Worm (Caenorhabditis elegans) whole organism, late embryonic: ENCODE measurements around the gene F13H8.3.

Source experiments
- C08G9.2 ChIP-seq: sonication (generic microtip); optimal IDR thresholded peaks from 2 replicates; lab custom pipeline; 2016; ENCODE audit warnings: mild to moderate bottlenecking, missing genetic modification characterization, moderate library complexity, missing compliant biosample characterization
- K02D7.2 ChIP-seq: sonication (generic microtip); optimal IDR thresholded peaks from 2 replicates; lab custom pipeline; 2017; ENCODE audit warnings: mild to moderate bottlenecking, missing genetic modification characterization, missing compliant biosample characterization
- K09A11.1 ChIP-seq: sonication (generic microtip); optimal IDR thresholded peaks from 2 replicates; lab custom pipeline; 2017; ENCODE audit warnings: antibody characterized with exemption, mild to moderate bottlenecking, missing genetic modification characterization, missing compliant biosample characterization; ENCODE audit not compliant: insufficient read depth
- T23F11.4 ChIP-seq: fragments of 200-800 bp; sonication (Bioruptor generic); optimal IDR thresholded peaks from 2 replicates; lab custom pipeline; 2018; ENCODE audit warnings: mild to moderate bottlenecking, missing genetic modification characterization, missing compliant biosample characterization
- ahr-1 ChIP-seq: sonication (generic microtip); optimal IDR thresholded peaks from 2 replicates; lab custom pipeline; 2016; ENCODE audit warnings: missing genetic modification characterization, missing compliant biosample characterization
- ama-1 ChIP-seq: fragments of 150-350 bp; optimal IDR thresholded peaks from 2 replicates; lab custom pipeline; 2014
- ceh-14 ChIP-seq: sonication (generic microtip); optimal IDR thresholded peaks from 2 replicates; lab custom pipeline; 2016; ENCODE audit warnings: missing genotype, missing genetic modification characterization, missing compliant biosample characterization
- ceh-18 ChIP-seq: sonication (generic microtip); optimal IDR thresholded peaks from 2 replicates; lab custom pipeline; 2016; ENCODE audit warnings: missing genetic modification characterization, missing compliant biosample characterization
- ceh-19 ChIP-seq: fragments of 200-800 bp; sonication (Bioruptor generic); optimal IDR thresholded peaks from 2 replicates; lab custom pipeline; 2018; ENCODE audit warnings: mild to moderate bottlenecking, missing genetic modification characterization, missing compliant biosample characterization
- ceh-24 ChIP-seq: sonication (generic microtip); optimal IDR thresholded peaks from 2 replicates; lab custom pipeline; 2016; ENCODE audit warnings: mild to moderate bottlenecking, missing genetic modification characterization, missing compliant biosample characterization
- ceh-45 ChIP-seq: fragments of 200-800 bp; sonication (Bioruptor generic); IDR thresholded peaks from 2 replicates; pipeline ENCODE4 v1.3.6; 2022; ENCODE audit warnings: missing genetic modification reagents, missing genetic modification characterization, missing compliant biosample characterization
- ceh-48 ChIP-seq: sonication (generic microtip); optimal IDR thresholded peaks from 2 replicates; lab custom pipeline; 2016; ENCODE audit warnings: missing genetic modification characterization, inconsistent platforms, missing compliant biosample characterization
- ceh-9 ChIP-seq: sonication (generic microtip); optimal IDR thresholded peaks from 2 replicates; lab custom pipeline; 2016; ENCODE audit warnings: mild to moderate bottlenecking, missing genetic modification characterization, inconsistent platforms, missing compliant biosample characterization
- ets-4 ChIP-seq: sonication (generic microtip); optimal IDR thresholded peaks from 2 replicates; lab custom pipeline; 2016; ENCODE audit warnings: missing genetic modification characterization, missing compliant biosample characterization
- fkh-10 ChIP-seq: fragments of 150-350 bp; optimal IDR thresholded peaks from 2 replicates; lab custom pipeline; 2014; ENCODE audit warnings: missing biosample characterization, missing genetic modification reagents, missing genetic modification characterization
- gmeb-2 ChIP-seq: sonication (generic microtip); optimal IDR thresholded peaks from 2 replicates; lab custom pipeline; 2016; ENCODE audit warnings: missing genetic modification characterization, inconsistent platforms, missing compliant biosample characterization
- hlh-13 ChIP-seq: fragments of 200-800 bp; sonication (Bioruptor generic); optimal IDR thresholded peaks from 2 replicates; lab custom pipeline; 2018; ENCODE audit warnings: mild to moderate bottlenecking, missing genetic modification characterization, missing compliant biosample characterization
- hlh-30 ChIP-seq: sonication (generic microtip); optimal IDR thresholded peaks from 2 replicates; lab custom pipeline; 2017; ENCODE audit warnings: antibody characterized with exemption, missing genetic modification characterization, missing compliant biosample characterization; ENCODE audit not compliant: insufficient read depth
- hlh-8 ChIP-seq: sonication (generic microtip); optimal IDR thresholded peaks from 2 replicates; lab custom pipeline; 2016; ENCODE audit warnings: missing genotype, missing genetic modification characterization, missing compliant biosample characterization
- lin-11 ChIP-seq: fragments of 200-800 bp; sonication (Bioruptor generic); optimal IDR thresholded peaks from 2 replicates; lab custom pipeline; 2018; ENCODE audit warnings: mild to moderate bottlenecking, missing genetic modification characterization, missing compliant biosample characterization
- mec-3 ChIP-seq: sonication (generic microtip); optimal IDR thresholded peaks from 2 replicates; lab custom pipeline; 2016; ENCODE audit warnings: borderline replicate concordance, missing genetic modification characterization, missing compliant biosample characterization
- nfya-1 ChIP-seq: sonication (generic microtip); optimal IDR thresholded peaks from 2 replicates; lab custom pipeline; 2017; ENCODE audit warnings: missing genetic modification characterization, mild to moderate bottlenecking, missing compliant biosample characterization, antibody characterized with exemption, moderate library complexity
- npax-4 ChIP-seq: sonication (generic microtip); optimal IDR thresholded peaks from 2 replicates; lab custom pipeline; 2016; ENCODE audit warnings: missing genetic modification characterization, missing compliant biosample characterization
- pat-9 ChIP-seq: fragments of 200-800 bp; sonication (Bioruptor generic); optimal IDR thresholded peaks from 2 replicates; lab custom pipeline; 2018; ENCODE audit warnings: mild to moderate bottlenecking, missing genetic modification characterization, moderate library complexity, missing compliant biosample characterization
- pax-1 ChIP-seq: fragments of 150-350 bp; optimal IDR thresholded peaks from 2 replicates; lab custom pipeline; 2014; ENCODE audit warnings: missing biosample characterization, missing genetic modification characterization
- pha-4 ChIP-seq: fragments of 150-350 bp; optimal IDR thresholded peaks from 2 replicates; lab custom pipeline; 2018; ENCODE audit warnings: missing biosample characterization, missing genetic modification reagents, missing genetic modification characterization
- pqm-1 ChIP-seq: sonication (generic microtip); optimal IDR thresholded peaks from 2 replicates; lab custom pipeline; 2016; ENCODE audit warnings: missing genetic modification characterization, missing compliant biosample characterization
- pros-1 ChIP-seq: fragments of 150-350 bp; optimal IDR thresholded peaks from 2 replicates; lab custom pipeline; 2014; ENCODE audit warnings: missing biosample characterization, missing genetic modification reagents, missing genetic modification characterization
- ref-2 ChIP-seq: sonication (generic microtip); optimal IDR thresholded peaks from 2 replicates; lab custom pipeline; 2016; ENCODE audit warnings: missing genetic modification characterization, missing compliant biosample characterization
- sox-2 ChIP-seq: fragments of 200-800 bp; sonication (Bioruptor generic); IDR thresholded peaks from 2 replicates; pipeline ENCODE4 v1.3.6; 2022; ENCODE audit warnings: missing genetic modification reagents, missing genetic modification characterization, missing compliant biosample characterization
- tbx-2 ChIP-seq: sonication (generic microtip); optimal IDR thresholded peaks from 2 replicates; lab custom pipeline; 2016; ENCODE audit warnings: missing genetic modification characterization, missing compliant biosample characterization
- tbx-7 ChIP-seq: sonication (generic microtip); optimal IDR thresholded peaks from 2 replicates; lab custom pipeline; 2016; ENCODE audit warnings: missing genotype, missing genetic modification characterization, missing compliant biosample characterization
- ttx-3 ChIP-seq: sonication (generic microtip); optimal IDR thresholded peaks from 2 replicates; lab custom pipeline; 2016; ENCODE audit warnings: missing genetic modification reagents, missing genetic modification characterization, missing compliant biosample characterization
- unc-3 ChIP-seq, 2 experiments: fragments of 200-800 bp in 1 of 2; sonication (Bioruptor generic) in 1 of 2; sonication (generic microtip) in 1 of 2; conservative IDR thresholded peaks in 1 of 2; optimal IDR thresholded peaks in 1 of 2; 2 replicates each; pipeline versions ENCODE4 v1.3.6 to Lab custom; 2016 to 2022; ENCODE audit warnings: missing compliant biosample characterization in 2 of 2, missing genetic modification characterization in 2 of 2, missing genetic modification reagents in 1 of 2

Gene F13H8.3

ce11 chrII:6263685-6264084 lies at the start of gene F13H8.3:
Gene F13H8.3 (plus strand): TSS chrII:6263985.
- TF ChIP-seq mec-3: no peak
- no peak for TF ChIP-seq pat-9 (tag; lab: Kevin White, UChicago)
- no peak for TF ChIP-seq fkh-10 (GFP tag; lab: Kevin White, UChicago)
- TF ChIP-seq hlh-13: no peak
- TF ChIP-seq unc-3 (GFP tag; conservative IDR thresholded peaks at IDR 0.05; lab: Robert Waterston, UW): no peak
- no peak for TF ChIP-seq unc-3 (tag; optimal IDR thresholded peaks at IDR 0.05; lab: Kevin White, UChicago)
- no peak for TF ChIP-seq pros-1 (tag; lab: Kevin White, UChicago)
- no peak for TF ChIP-seq pqm-1 (tag; lab: Kevin White, UChicago)
- TF ChIP-seq nfya-1 (tag; lab: Kevin White, UChicago): no peak
- TF ChIP-seq ttx-3: no peak
- TF ChIP-seq K09A11.1 (tag; lab: Kevin White, UChicago): no peak
- no peak for TF ChIP-seq ets-4 (tag; lab: Kevin White, UChicago)
- no peak for TF ChIP-seq lin-11 (tag; lab: Kevin White, UChicago)
- TF ChIP-seq ceh-24 (tag; lab: Kevin White, UChicago): no peak
- TF ChIP-seq npax-4 (tag; lab: Kevin White, UChicago): no peak
- TF ChIP-seq tbx-7 (tag; lab: Kevin White, UChicago): no peak
- TF ChIP-seq ahr-1 (tag; lab: Kevin White, UChicago): no peak
- TF ChIP-seq, all 69 proteins: peak for 0

- no peak for TF ChIP-seq tbx-7 (tag; lab: Kevin White, UChicago)
These were observed 44.4 kb upstream of the F13H8.3 start, which contains the start of gene mks-2 for ce11 chrII:6219346-6219745. Gene mks-2 (minus strand): TSS chrII:6219446.

- TF ChIP-seq ahr-1 (tag; lab: Kevin White, UChicago) (no peak), pros-1 (tag; lab: Kevin White, UChicago) (no peak), pat-9 (tag; lab: Kevin White, UChicago) (no peak), pha-4 (no peak), sox-2 (no peak), ceh-18 (tag; lab: Kevin White, UChicago) (no peak)
These were observed 42.3 kb upstream of the F13H8.3 start for ce11 chrII:6221470-6221869.

ce11 chrII:6222558-6222957 lies 41.2 kb upstream of the F13H8.3 start, which contains the start of gene C30B5.6:
Gene C30B5.6 (minus strand): TSS chrII:6222658.
- TF ChIP-seq ceh-48 (tag; lab: Kevin White, UChicago): no peak
- TF ChIP-seq ref-2 (tag; lab: Kevin White, UChicago): no peak
- TF ChIP-seq gmeb-2 (tag; lab: Kevin White, UChicago): no peak
- no peak for TF ChIP-seq hlh-8
- no peak for TF ChIP-seq C08G9.2 (tag; lab: Kevin White, UChicago)
- no peak for TF ChIP-seq pax-1
- no peak for TF ChIP-seq ama-1
- TF ChIP-seq ceh-19 (GFP tag; lab: Kevin White, UChicago): no peak
- no peak for TF ChIP-seq ceh-9 (tag; lab: Kevin White, UChicago)
- no peak for TF ChIP-seq unc-3 (GFP tag; conservative IDR thresholded peaks at IDR 0.05; lab: Robert Waterston, UW)
- no peak for TF ChIP-seq unc-3 (tag; optimal IDR thresholded peaks at IDR 0.05; lab: Kevin White, UChicago)
- no peak for TF ChIP-seq T23F11.4 (GFP tag; lab: Kevin White, UChicago)
- TF ChIP-seq hlh-30 (tag; lab: Kevin White, UChicago): no peak
- TF ChIP-seq ets-4 (tag; lab: Kevin White, UChicago): no peak
- no peak for TF ChIP-seq npax-4 (tag; lab: Kevin White, UChicago)
- no peak for TF ChIP-seq tbx-2
- no peak for TF ChIP-seq ceh-14 (tag; lab: Kevin White, UChicago)
- TF ChIP-seq fkh-10 (GFP tag; lab: Kevin White, UChicago): no peak
- no peak for TF ChIP-seq ceh-45 (GFP tag; lab: Robert Waterston, UW)
- TF ChIP-seq hlh-13: no peak
- no peak for TF ChIP-seq K02D7.2
- TF ChIP-seq, all 69 proteins: peak for 0
